Worm (Caenorhabditis elegans): ENCODE data around the gene frm-2.

frm-2 gene

ce11 chrIII:5943368-5944180 is 38.4 kb downstream of the frm-2 start:
- TF ChIP-seq hmg-4 (GFP tag; optimal IDR thresholded peaks at IDR 0.05) (peak; percentile 12), sea-1 (GFP tag; conservative IDR thresholded peaks at IDR 0.05) (peak; percentile 18; the same call in 1 of the 2 replicates), flt-1 (GFP tag; IDR thresholded peaks at IDR 0.05) (peak; percentile 20; the same call in 1 of the 2 replicates), pes-1 (GFP tag; IDR thresholded peaks at IDR 0.05) (no peak), scrt-1 (GFP tag; IDR thresholded peaks at IDR 0.05) (no peak)

- TF ChIP-seq B0310.2 (tag; optimal IDR thresholded peaks at IDR 0.05): no peak
- TF ChIP-seq ama-1 (optimal IDR thresholded peaks at IDR 0.05): no peak
- TF ChIP-seq tbx-11 (GFP tag; IDR thresholded peaks at IDR 0.05): no peak
- TF ChIP-seq tra-4 (tag; optimal IDR thresholded peaks at IDR 0.05): no peak
- no peak for TF ChIP-seq sea-1 (GFP tag; conservative IDR thresholded peaks at IDR 0.05)
These were observed 39.8 kb downstream of the frm-2 start for ce11 chrIII:5942104-5942503.

ce11 chrIII:5940525-5940974 is 41.4 kb downstream of the frm-2 start:
- TF ChIP-seq aly-1 (tag; optimal IDR thresholded peaks at IDR 0.05) (no peak), sea-1 (GFP tag; conservative IDR thresholded peaks at IDR 0.05) (no peak), tbx-37 (GFP tag; conservative IDR thresholded peaks at IDR 0.05) (no peak), scrt-1 (GFP tag; IDR thresholded peaks at IDR 0.05) (0 out of 2 replicates have a peak, but pooled peaks have one; percentile 8), B0310.2 (tag; optimal IDR thresholded peaks at IDR 0.05) (no peak), flt-1 (GFP tag; IDR thresholded peaks at IDR 0.05) (0 out of 2 replicates have a peak, but pooled peaks have one; percentile 30), hmbx-1 (tag; optimal IDR thresholded peaks at IDR 0.05) (no peak), tbx-11 (GFP tag; IDR thresholded peaks at IDR 0.05) (peak; percentile 5; the same call in 1 of the 2 replicates)

DNA sequence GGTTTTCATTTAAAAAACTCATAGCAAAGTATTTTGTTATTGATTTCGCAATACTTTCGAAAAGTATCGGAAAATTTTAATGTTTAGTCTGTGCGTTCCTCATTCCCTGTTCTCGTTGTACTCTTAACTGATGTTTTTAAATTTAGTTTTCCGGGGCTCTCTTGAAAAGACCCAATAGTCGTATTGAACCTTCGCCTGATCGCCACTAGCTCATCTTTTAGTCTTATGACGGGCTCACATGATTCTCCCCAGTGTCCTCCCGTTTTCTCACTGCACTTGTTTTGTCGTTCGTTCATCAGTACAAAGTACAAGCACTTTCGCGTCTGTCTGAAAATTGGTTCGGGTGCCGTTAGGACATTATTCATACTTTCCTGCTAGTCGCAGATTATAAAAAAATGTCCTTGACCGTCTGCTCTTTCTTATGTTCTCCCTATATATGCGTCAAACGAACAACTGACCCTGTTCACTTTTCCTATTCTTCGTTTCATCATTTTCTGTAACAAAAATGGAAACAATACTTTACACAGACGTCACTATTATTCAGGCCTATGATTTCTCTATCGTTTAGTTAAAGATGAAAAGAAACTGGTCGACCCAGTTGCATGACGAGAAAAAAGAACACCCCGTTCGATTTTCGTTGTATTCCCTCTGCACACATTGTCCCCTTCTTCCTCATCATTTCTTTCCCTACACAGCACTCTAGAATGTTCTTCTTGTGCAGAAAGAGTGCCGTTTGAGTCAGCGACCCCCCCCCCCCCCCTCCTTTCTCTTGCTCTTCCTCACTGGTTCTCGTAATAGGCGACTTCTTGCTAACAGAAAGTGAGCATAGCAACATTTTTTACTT is 42.3 kb downstream of the frm-2 start, which contains the start of gene ubq-1:
ubq-1 (plus strand) TSS at position 802 of the 844 bp plus-strand sequence.
- TF ChIP-seq flt-1 (GFP tag; IDR thresholded peaks at IDR 0.05): peak; percentile 31; the same call in 1 of the 2 replicates
- TF ChIP-seq tbx-37 (GFP tag; conservative IDR thresholded peaks at IDR 0.05): no peak
- no peak for TF ChIP-seq tbx-11 (GFP tag; IDR thresholded peaks at IDR 0.05)
- no peak for TF ChIP-seq hnd-1 (tag; optimal IDR thresholded peaks at IDR 0.05)

- TF ChIP-seq hmg-4 (GFP tag; optimal IDR thresholded peaks at IDR 0.05): no peak
- no peak for TF ChIP-seq ceh-13 (GFP tag; optimal IDR thresholded peaks at IDR 0.05)
- TF ChIP-seq flt-1 (GFP tag; IDR thresholded peaks at IDR 0.05): no peak
- TF ChIP-seq scrt-1 (GFP tag; IDR thresholded peaks at IDR 0.05): no peak
- no peak for TF ChIP-seq ceh-36 (tag; optimal IDR thresholded peaks at IDR 0.05)
- no peak for TF ChIP-seq tbx-37 (GFP tag; conservative IDR thresholded peaks at IDR 0.05)
- TF ChIP-seq F13C5.2 (tag; optimal IDR thresholded peaks at IDR 0.05): no peak
- TF ChIP-seq pes-1 (GFP tag; IDR thresholded peaks at IDR 0.05): no peak
- TF ChIP-seq B0310.2 (tag; optimal IDR thresholded peaks at IDR 0.05): no peak
- no peak for TF ChIP-seq ama-1 (optimal IDR thresholded peaks at IDR 0.05)
- TF ChIP-seq sea-1 (GFP tag; conservative IDR thresholded peaks at IDR 0.05): no peak
- TF ChIP-seq aly-1 (tag; optimal IDR thresholded peaks at IDR 0.05): no peak
- no peak for TF ChIP-seq tra-4 (tag; optimal IDR thresholded peaks at IDR 0.05)
- no peak for TF ChIP-seq tbx-11 (GFP tag; IDR thresholded peaks at IDR 0.05)
- no peak for TF ChIP-seq hnd-1 (tag; optimal IDR thresholded peaks at IDR 0.05)
- TF ChIP-seq ets-7 (tag; optimal IDR thresholded peaks at IDR 0.05): no peak
- no peak for TF ChIP-seq hmbx-1 (tag; optimal IDR thresholded peaks at IDR 0.05)
These were observed 43.0 kb downstream of the frm-2 start for ce11 chrIII:5938790-5939452.

- no peak for TF ChIP-seq ama-1 (optimal IDR thresholded peaks at IDR 0.05)
These were observed 43.9 kb downstream of the frm-2 start for ce11 chrIII:5938013-5938412.

DNA sequence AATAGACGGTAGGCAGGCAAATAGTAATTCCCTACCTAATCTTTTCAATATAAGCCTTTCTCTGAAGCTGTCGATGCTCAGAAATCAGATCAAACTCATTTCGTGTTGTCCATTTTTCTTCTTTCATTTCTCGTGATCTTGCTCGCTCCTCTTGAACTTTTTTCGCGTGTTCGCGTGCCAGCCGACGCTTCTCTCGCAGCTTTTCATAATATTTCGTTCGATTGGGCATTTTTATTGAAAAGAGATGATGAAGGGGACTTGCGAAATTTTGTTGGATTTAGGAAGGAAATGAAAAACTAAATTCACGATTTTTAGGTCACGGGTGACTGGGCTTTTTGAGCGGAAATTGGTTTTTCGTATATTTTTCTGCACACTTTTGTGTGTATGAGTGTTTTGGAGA is 44.9 kb downstream of the frm-2 start, which contains the start of gene EGAP1.1:
EGAP1.1 (minus strand) TSS at position 229 of the 400 bp plus-strand sequence.
- TF ChIP-seq F13C5.2 (tag; optimal IDR thresholded peaks at IDR 0.05) (no peak), scrt-1 (GFP tag; IDR thresholded peaks at IDR 0.05) (no peak), tbx-37 (GFP tag; conservative IDR thresholded peaks at IDR 0.05) (no peak), pes-1 (GFP tag; IDR thresholded peaks at IDR 0.05) (no peak), hmbx-1 (tag; optimal IDR thresholded peaks at IDR 0.05) (no peak), tbx-11 (GFP tag; IDR thresholded peaks at IDR 0.05) (no peak), tra-4 (tag; optimal IDR thresholded peaks at IDR 0.05) (no peak), flt-1 (GFP tag; IDR thresholded peaks at IDR 0.05) (no peak), B0310.2 (tag; optimal IDR thresholded peaks at IDR 0.05) (no peak), ceh-13 (GFP tag; optimal IDR thresholded peaks at IDR 0.05) (no peak), hnd-1 (tag; optimal IDR thresholded peaks at IDR 0.05) (no peak), ets-7 (tag; optimal IDR thresholded peaks at IDR 0.05) (no peak), ama-1 (optimal IDR thresholded peaks at IDR 0.05) (no peak), aly-1 (tag; optimal IDR thresholded peaks at IDR 0.05) (no peak), hmg-4 (GFP tag; optimal IDR thresholded peaks at IDR 0.05) (no peak), sea-1 (GFP tag; conservative IDR thresholded peaks at IDR 0.05) (no peak)
